Worm (Caenorhabditis elegans) whole organism, L2 larva: Measurements from ENCODE around the gene ilys-4.

Experiments used
- F13H6.1 ChIP-seq: sonication (generic microtip); optimal IDR thresholded peaks from 2 replicates; lab custom pipeline; 2016; ENCODE audit warnings: missing genetic modification characterization, missing compliant biosample characterization
- aly-2 ChIP-seq: fragments of 150-350 bp; optimal IDR thresholded peaks from 2 replicates; lab custom pipeline; 2014; ENCODE audit warnings: missing biosample characterization, missing genetic modification characterization
- ama-1 ChIP-seq: fragments of 150-350 bp; optimal IDR thresholded peaks from 2 replicates; lab custom pipeline; 2018; ENCODE audit warnings: inconsistent platforms
- egl-27 ChIP-seq: sonication (generic microtip); optimal IDR thresholded peaks from 3 replicates; lab custom pipeline; 2017; ENCODE audit warnings: missing biosample characterization, missing genetic modification reagents, missing genetic modification characterization
- ztf-4 ChIP-seq: fragments of 150-350 bp; optimal IDR thresholded peaks from 2 replicates; lab custom pipeline; 2014; ENCODE audit warnings: missing biosample characterization, missing genetic modification characterization

DNA sequence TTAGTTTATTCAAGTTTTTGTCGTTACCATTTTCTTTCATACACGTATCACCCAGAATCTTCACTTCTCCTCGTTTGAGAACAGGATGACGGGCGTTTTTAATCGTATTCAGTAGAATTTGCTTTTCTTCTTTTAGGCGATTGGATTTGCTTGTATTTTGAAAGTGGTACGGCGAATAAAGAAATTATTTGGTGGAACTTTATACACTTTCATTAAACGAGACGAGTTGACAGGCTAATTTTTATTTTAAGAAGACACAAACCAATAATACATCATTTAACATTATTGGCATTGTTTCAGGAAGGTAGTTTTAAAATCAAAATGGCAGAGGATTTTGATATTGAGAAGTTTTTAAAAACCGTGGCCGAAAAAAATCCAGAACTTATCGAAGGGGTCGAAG, 17.6 kb upstream of the ilys-4 start, which contains the start of gene C49H3.4:
- TF ChIP-seq ztf-4 (tag; lab: Kevin White, UChicago) (no peak), ama-1 (lab: Kevin White, UChicago) (no peak), egl-27 (no peak), F13H6.1 (tag; lab: Kevin White, UChicago) (no peak), aly-2 (tag; lab: Kevin White, UChicago) (no peak)
